Worm (Caenorhabditis elegans): ENCODE measurements around the gene Y97E10AL.1.

ce11 chrV:8027429-8028142 is 41.6 kb downstream of the Y97E10AL.1 start:
- TF ChIP-seq snpc-4 (tag; optimal IDR thresholded peaks at IDR 0.05) (no peak), nfya-1 (tag; optimal IDR thresholded peaks at IDR 0.05; ENCODE audit: insufficient read depth) (no peak), unc-62 (GFP tag; optimal IDR thresholded peaks at IDR 0.05) (no peak)

All from whole organism, L3 larva.